Fruit fly (Drosophila melanogaster): ENCODE results near the gene gdrd.

gdrd gene

dm6 chr3L:14678097-14678679, 13.0 kb upstream of the gdrd start, which contains the start of gene CG4914 (continued):
- TF ChIP-seq ranshi (GFP tag; IDR thresholded peaks at IDR 0.05) (peak; percentile 26; the same call in 1 of the 2 replicates), CG11695 (GFP tag; IDR thresholded peaks at IDR 0.05) (peak; percentile 66), lilli (GFP tag; optimal IDR thresholded peaks at IDR 0.05) (peak; percentile 55), CG9727 (GFP tag; optimal IDR thresholded peaks at IDR 0.05) (peak; percentile 86), CG17328 (GFP tag; IDR thresholded peaks at IDR 0.05) (peak; percentile 55; the same call in 1 of the 2 replicates), CG11093 (GFP tag; IDR thresholded peaks at IDR 0.05) (peak; percentile 68; the same call in 2 of the 3 replicates), da (GFP tag; optimal IDR thresholded peaks at IDR 0.05) (no peak), fu2 (GFP tag; optimal IDR thresholded peaks at IDR 0.05) (no peak), Adf1 (GFP tag; IDR thresholded peaks at IDR 0.05) (peak; percentile 77), CG31441 (GFP tag; IDR thresholded peaks at IDR 0.05) (peak; percentile 92), CG11560 (tag; IDR thresholded peaks at IDR 0.05) (peak; percentile 46; the same call in 1 of the 3 replicates), jumu (GFP tag; optimal IDR thresholded peaks at IDR 0.05) (no peak), Usf (GFP tag; optimal IDR thresholded peaks at IDR 0.05) (peak; percentile 84), stc (GFP tag; IDR thresholded peaks at IDR 0.05) (peak; percentile 47; the same call in 1 of the 2 replicates), Nf-YC (tag; optimal IDR thresholded peaks at IDR 0.05) (no peak), sens (GFP tag) (peak; percentile 92), CG17361 (GFP tag; IDR thresholded peaks at IDR 0.05) (peak; percentile 97), CG34376 (GFP tag; optimal IDR thresholded peaks at IDR 0.05) (no peak), scrt (GFP tag; optimal IDR thresholded peaks at IDR 0.05) (peak; percentile 30), Camta (GFP tag; optimal IDR thresholded peaks at IDR 0.05) (peak; percentile 52), CG12104 (GFP tag; optimal IDR thresholded peaks at IDR 0.05) (peak; percentile 67), mam (GFP tag; optimal IDR thresholded peaks at IDR 0.05) (peak; percentile 7), CG3407 (GFP tag; optimal IDR thresholded peaks at IDR 0.05) (peak; percentile 80), Dll (GFP tag; IDR thresholded peaks at IDR 0.05; ENCODE audit: partially characterized antibody) (no peak), CG11398 (GFP tag; optimal IDR thresholded peaks at IDR 0.05) (no peak), inv (GFP tag; IDR thresholded peaks at IDR 0.05; ENCODE audit: partially characterized antibody) (no peak), CG2116 (GFP tag; optimal IDR thresholded peaks at IDR 0.05) (peak; percentile 53), CG13123 (GFP tag; optimal IDR thresholded peaks at IDR 0.05) (peak; percentile 41), Hmx (GFP tag; optimal IDR thresholded peaks at IDR 0.05) (peak; percentile 3), pzg (GFP tag; optimal IDR thresholded peaks at IDR 0.05) (no peak), btn (GFP tag; optimal IDR thresholded peaks at IDR 0.05) (no peak), ac (GFP tag; optimal IDR thresholded peaks at IDR 0.05) (no peak), CG4730 (GFP tag; IDR thresholded peaks at IDR 0.05) (peak; percentile 54), CG8281 (tag; optimal IDR thresholded peaks at IDR 0.05) (peak; percentile 34), Doc3 (GFP tag; IDR thresholded peaks at IDR 0.05; ENCODE audit: partially characterized antibody) (no peak), usp (GFP tag; optimal IDR thresholded peaks at IDR 0.05) (no peak), HLH4C (GFP tag; IDR thresholded peaks at IDR 0.05; ENCODE audit: partially characterized antibody) (no peak), CG18476 (GFP tag; optimal IDR thresholded peaks at IDR 0.05) (peak; percentile 60), salm (tag; optimal IDR thresholded peaks at IDR 0.05) (peak; percentile 29), Mrtf (GFP tag; IDR thresholded peaks at IDR 0.05) (no peak), sc (optimal IDR thresholded peaks at IDR 0.05) (no peak), sc (GFP tag; optimal IDR thresholded peaks at IDR 0.05) (peak; percentile 82), Nf-YB (GFP tag; optimal IDR thresholded peaks at IDR 0.05) (peak; percentile 70), CG6175 (GFP tag; IDR thresholded peaks at IDR 0.05) (no peak), CG1233 (GFP tag; optimal IDR thresholded peaks at IDR 0.05) (peak; percentile 41), Ets97D (GFP tag; optimal IDR thresholded peaks at IDR 0.05) (no peak), CG4707 (GFP tag; optimal IDR thresholded peaks at IDR 0.05) (peak; percentile 26), h (optimal IDR thresholded peaks at IDR 0.05) (no peak), CG17802 (tag; optimal IDR thresholded peaks at IDR 0.05) (peak; percentile 44), pfk (GFP tag; optimal IDR thresholded peaks at IDR 0.05) (no peak), CG4617 (GFP tag; optimal IDR thresholded peaks at IDR 0.05; ENCODE audit: borderline replicate concordance) (peak; percentile 32)
